Worm (Caenorhabditis elegans): ENCODE results near the gene B0478.3.

DNA sequence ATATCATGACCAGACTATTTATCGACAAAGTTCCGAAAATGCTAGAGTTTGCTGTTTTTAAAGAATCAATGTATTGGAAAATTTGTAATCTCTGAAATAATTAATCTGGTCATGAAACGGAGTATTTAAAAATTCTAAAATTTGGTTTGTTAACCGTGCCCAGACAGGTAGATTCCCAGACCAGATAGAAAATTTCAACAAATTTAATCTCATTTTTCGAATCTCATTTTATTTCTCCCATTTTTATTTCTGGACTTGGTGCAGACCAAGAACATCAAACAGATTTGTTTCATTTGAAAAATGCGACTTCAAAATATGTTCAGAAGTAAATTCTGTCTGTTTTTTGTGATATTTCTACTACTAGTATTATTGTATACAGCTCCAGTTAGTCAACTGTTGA is 41.3 kb downstream of the B0478.3 start, which contains the start of gene T22D1.1:
- TF ChIP-seq klf-2 (GFP tag; conservative IDR thresholded peaks at IDR 0.05) (no peak), ztf-23 (GFP tag; IDR thresholded peaks at IDR 0.05) (no peak), T22C8.4 (GFP tag; IDR thresholded peaks at IDR 0.05) (no peak), cog-1 (tag; optimal IDR thresholded peaks at IDR 0.05) (no peak), flt-1 (GFP tag; IDR thresholded peaks at IDR 0.05) (no peak), med-1 (GFP tag; optimal IDR thresholded peaks at IDR 0.05; ENCODE audit: insufficient read depth) (no peak), ref-1 (GFP tag; conservative IDR thresholded peaks at IDR 0.05) (no peak), tab-1 (GFP tag; IDR thresholded peaks at IDR 0.05) (no peak), ztf-29 (GFP tag; IDR thresholded peaks at IDR 0.05) (no peak)

Data from whole organism, midembryonic.